Worm (Caenorhabditis elegans) whole organism, mixed stage, embryonic: ENCODE data around the gene cest-13.

Source experiments
- bed-3 ChIP-seq: fragments of 200-800 bp; sonication (Bioruptor generic); optimal IDR thresholded peaks from 3 replicates; lab custom pipeline; 2018; ENCODE audit warnings: mild to moderate bottlenecking, missing genetic modification characterization, moderate library complexity, missing compliant biosample characterization
- drap-1 ChIP-seq: fragments of 200-800 bp; sonication (Bioruptor generic); optimal IDR thresholded peaks from 3 replicates; lab custom pipeline; 2018; ENCODE audit warnings: mild to moderate bottlenecking, missing genetic modification characterization, missing compliant biosample characterization
- elt-1 ChIP-seq: sonication (generic microtip); optimal IDR thresholded peaks from 2 replicates; lab custom pipeline; 2017; ENCODE audit warnings: missing genetic modification characterization, mild to moderate bottlenecking, missing compliant biosample characterization, antibody characterized with exemption, moderate library complexity, borderline replicate concordance; ENCODE audit not compliant: insufficient read depth
- elt-3 ChIP-seq: fragments of 150-350 bp; optimal IDR thresholded peaks from 2 replicates; lab custom pipeline; 2014; ENCODE audit warnings: missing biosample characterization, missing genetic modification characterization
- nhr-76 ChIP-seq: sonication (generic microtip); optimal IDR thresholded peaks from 2 replicates; lab custom pipeline; 2017; ENCODE audit warnings: missing biosample characterization, missing genetic modification characterization
- pha-4 ChIP-seq: fragments of 150-350 bp; optimal IDR thresholded peaks from 2 replicates; lab custom pipeline; 2018; ENCODE audit warnings: missing biosample characterization, missing genetic modification reagents, missing genetic modification characterization
- tbx-8 ChIP-seq: fragments of 200-800 bp; sonication (Bioruptor generic); optimal IDR thresholded peaks from 2 replicates; lab custom pipeline; 2018; ENCODE audit warnings: mild to moderate bottlenecking, missing genetic modification characterization, moderate library complexity, missing compliant biosample characterization
- unc-62 ChIP-seq: fragments of 150-350 bp; optimal IDR thresholded peaks from 2 replicates; lab custom pipeline; 2014; ENCODE audit warnings: missing biosample characterization, missing genetic modification reagents, missing genetic modification characterization

DNA sequence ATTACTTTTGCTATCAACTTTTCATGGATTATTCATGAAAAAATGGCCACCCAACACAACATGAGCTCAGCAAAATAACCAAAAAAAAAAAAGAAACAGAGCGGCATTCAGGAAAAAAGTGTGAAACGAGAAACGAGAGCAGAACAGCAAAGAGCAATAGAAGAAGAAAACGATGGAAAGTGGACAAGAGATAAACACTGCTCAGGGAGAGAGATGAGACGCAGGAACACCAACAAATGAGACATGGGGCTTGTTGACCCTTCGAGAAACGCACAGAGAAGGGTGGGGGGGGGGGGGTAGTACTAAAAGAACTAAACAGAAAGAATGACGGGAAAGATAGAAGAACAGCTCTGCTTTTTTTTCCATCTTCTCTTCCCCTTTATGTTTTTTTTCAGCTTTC, 51.9 kb downstream of the cest-13 start:
- TF ChIP-seq drap-1 (no peak), pha-4 (tag; lab: Kevin White, UChicago) (no peak), tbx-8 (GFP tag; lab: Kevin White, UChicago) (no peak), elt-1 (no peak), nhr-76 (tag; lab: Kevin White, UChicago) (no peak), unc-62 (GFP tag; lab: Kevin White, UChicago) (no peak), bed-3 (GFP tag; lab: Kevin White, UChicago) (no peak), elt-3 (tag; lab: Kevin White, UChicago) (no peak)
